Worm (Caenorhabditis elegans) whole organism, young adult: ENCODE results near the gene seip-1.

ENCODE experiments used
- C17E4.6 ChIP-seq: fragments of 200-800 bp; sonication (Bioruptor generic); IDR thresholded peaks from 2 replicates; pipeline ENCODE4 v1.3.6; 2022; ENCODE audit warnings: missing genetic modification reagents, missing genetic modification characterization, missing compliant biosample characterization
- F52B5.7 ChIP-seq: sonication (generic microtip); optimal IDR thresholded peaks from 2 replicates; lab custom pipeline; 2016; ENCODE audit warnings: mild to moderate bottlenecking, missing genetic modification characterization, missing compliant biosample characterization
- F55B11.4 ChIP-seq: sonication (generic microtip); optimal IDR thresholded peaks from 2 replicates; lab custom pipeline; 2016; ENCODE audit warnings: missing compliant biosample characterization, missing genetic modification characterization, borderline replicate concordance; ENCODE audit not compliant: insufficient read depth
- K11D2.4 ChIP-seq: fragments of 200-800 bp; sonication (Bioruptor generic); IDR thresholded peaks from 2 replicates; pipeline ENCODE4 v1.3.6; 2022; ENCODE audit warnings: missing genetic modification reagents, missing genetic modification characterization, missing compliant biosample characterization
- Y53G8AR.9 ChIP-seq: fragments of 200-800 bp; sonication (Bioruptor generic); conservative IDR thresholded peaks from 2 replicates; pipeline ENCODE4 v1.3.6; 2022; ENCODE audit warnings: missing genetic modification reagents, missing genetic modification characterization, missing compliant biosample characterization
- egl-44 ChIP-seq: fragments of 200-800 bp; sonication (Bioruptor generic); IDR thresholded peaks from 2 replicates; pipeline ENCODE4 v1.3.6; 2022; ENCODE audit warnings: missing genetic modification reagents, missing genetic modification characterization, missing compliant biosample characterization
- ets-4 ChIP-seq: fragments of 200-800 bp; sonication (Bioruptor generic); optimal IDR thresholded peaks from 2 replicates; lab custom pipeline; 2018; ENCODE audit warnings: mild to moderate bottlenecking, missing genetic modification characterization, missing compliant biosample characterization
- fkh-3 ChIP-seq: sonication (generic microtip); optimal IDR thresholded peaks from 2 replicates; lab custom pipeline; 2016; ENCODE audit warnings: mild to moderate bottlenecking, missing genetic modification characterization, missing compliant biosample characterization
- lin-54 ChIP-seq: fragments of 200-800 bp; sonication (Bioruptor generic); optimal IDR thresholded peaks from 2 replicates; lab custom pipeline; 2018; ENCODE audit warnings: mild to moderate bottlenecking, missing genetic modification characterization, missing compliant biosample characterization
- sdz-38 ChIP-seq: sonication (generic microtip); optimal IDR thresholded peaks from 2 replicates; lab custom pipeline; 2016; ENCODE audit warnings: missing genotype, missing genetic modification characterization, missing compliant biosample characterization
- snpc-4 ChIP-seq, 5 experiments: fragments of 150-350 bp in 1 of 5; sonication (generic microtip) in 4 of 5; optimal IDR thresholded peaks; 2 replicates each; lab custom pipeline; 2014 to 2018; ENCODE audit warnings: missing genetic modification characterization in 5 of 5, missing biosample characterization in 3 of 5, antibody characterized with exemption in 2 of 5, mild to moderate bottlenecking in 2 of 5, missing compliant biosample characterization in 2 of 5, missing genotype in 2 of 5, moderate library complexity in 2 of 5, missing genetic modification reagents in 1 of 5

- TF ChIP-seq F55B11.4 (tag; lab: Kevin White, UChicago) = no peak
- no peak for TF ChIP-seq ets-4 (GFP tag; lab: Kevin White, UChicago)
- no peak for TF ChIP-seq snpc-4 (GFP tag; optimal IDR thresholded peaks at IDR 0.05; lab: Kevin White, UChicago)
- TF ChIP-seq snpc-4 (tag; optimal IDR thresholded peaks at IDR 0.05; lab: Kevin White, UChicago) = no peak
- TF ChIP-seq egl-44 (GFP tag; lab: Robert Waterston, UW) = no peak
- no peak for TF ChIP-seq Y53G8AR.9 (GFP tag; lab: Robert Waterston, UW)
- TF ChIP-seq C17E4.6 (GFP tag; lab: Robert Waterston, UW) = no peak
- TF ChIP-seq lin-54 = no peak
- no peak for TF ChIP-seq K11D2.4
- TF ChIP-seq fkh-3 (tag; lab: Kevin White, UChicago) = no peak
- TF ChIP-seq sdz-38 (tag; lab: Kevin White, UChicago) = no peak
- TF ChIP-seq F52B5.7 (tag; lab: Kevin White, UChicago) = no peak
Observed at ce11 chrV:6007927-6008326, 45.1 kb downstream of the seip-1 start.
